Fruit fly (Drosophila melanogaster) Kc167 (cell line): ENCODE results near the gene CG10333.

ENCODE experiments used
- psq ChIP-seq: fragments of >200 bp; optimal IDR thresholded peaks from 2 replicates; lab custom pipeline; 2017; ENCODE audit warnings: missing external identifiers
- ttk ChIP-seq: sonication (Bioruptor generic); optimal IDR thresholded peaks from 2 replicates; lab custom pipeline; 2017; ENCODE audit warnings: missing external identifiers

DNA sequence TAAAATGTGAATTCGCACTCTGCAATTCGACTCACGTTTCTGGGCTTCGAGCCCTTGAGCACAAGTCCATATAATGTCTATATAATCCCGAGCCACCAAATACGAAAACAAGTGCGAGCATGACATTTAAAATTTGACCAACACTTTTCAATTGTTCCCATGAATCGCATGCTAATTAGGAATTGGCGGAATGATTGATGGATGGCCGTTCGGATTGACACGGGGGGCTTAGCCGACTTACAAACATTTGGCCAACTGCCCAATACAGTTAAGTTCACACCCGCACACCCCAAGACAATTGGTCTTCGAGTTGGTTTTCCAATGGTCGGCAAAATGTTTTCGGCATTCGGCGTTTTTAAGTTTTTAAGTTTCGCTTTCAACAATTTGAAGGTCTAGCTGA, 34.5 kb downstream of the CG10333 start:
- TF ChIP-seq psq (lab: Kevin White, UChicago) (no peak), ttk (lab: Kevin White, UChicago) (no peak)
